Fruit fly (Drosophila melanogaster) whole organism, embryonic: ENCODE results near the gene CG7332.

Experiments
- ATbp ChIP-seq: fragments of 200-800 bp; sonication (Bioruptor generic); optimal IDR thresholded peaks from 2 replicates; lab custom pipeline; 2017; ENCODE audit warnings: missing biosample characterization, mild to moderate bottlenecking, missing genetic modification characterization, missing genetic modification reagents
- Asciz ChIP-seq: fragments of 200-800 bp; sonication (Bioruptor generic); optimal IDR thresholded peaks from 2 replicates; lab custom pipeline; 2017; ENCODE audit warnings: missing biosample characterization, mild to moderate bottlenecking, missing genetic modification characterization, missing genetic modification reagents
- Atf3 ChIP-seq: fragments of 200-800 bp; sonication (Bioruptor generic); optimal IDR thresholded peaks from 3 replicates; lab custom pipeline; 2016; ENCODE audit warnings: missing biosample characterization, missing genetic modification characterization
- BtbVII ChIP-seq: fragments of 200-800 bp; sonication (Bioruptor generic); optimal IDR thresholded peaks from 3 replicates; lab custom pipeline; 2017; ENCODE audit warnings: missing biosample characterization, mild to moderate bottlenecking, missing genetic modification characterization
- CG10959 ChIP-seq: fragments of 200-800 bp; sonication (Bioruptor generic); IDR thresholded peaks from 2 replicates; pipeline ENCODE4 v1.3.6; 2022; ENCODE audit warnings: missing biosample characterization, missing genetic modification characterization
- CG11723 ChIP-seq: fragments of 200-800 bp; sonication (Bioruptor generic); optimal IDR thresholded peaks from 2 replicates; lab custom pipeline; 2017; ENCODE audit warnings: missing biosample characterization, mild to moderate bottlenecking, missing genetic modification characterization
- CG12155 ChIP-seq: fragments of 200-800 bp; sonication (Bioruptor generic); optimal IDR thresholded peaks from 3 replicates; lab custom pipeline; 2016; ENCODE audit warnings: missing biosample characterization, missing genetic modification characterization
- CG12391 ChIP-seq: fragments of 200-800 bp; sonication (Bioruptor generic); optimal IDR thresholded peaks from 3 replicates; lab custom pipeline; 2018; ENCODE audit warnings: missing biosample characterization, mild to moderate bottlenecking, missing genetic modification characterization, moderate library complexity
- CG14965 ChIP-seq: fragments of 200-800 bp; sonication (Bioruptor generic); optimal IDR thresholded peaks from 2 replicates; lab custom pipeline; 2016; ENCODE audit warnings: missing biosample characterization, missing genetic modification characterization, borderline replicate concordance
- CG17328 ChIP-seq: fragments of 200-800 bp; sonication (Bioruptor generic); IDR thresholded peaks from 2 replicates; pipeline ENCODE4 v1.3.6; 2022; ENCODE audit warnings: missing biosample characterization, missing genetic modification characterization
- CG18262 ChIP-seq: fragments of 200-800 bp; optimal IDR thresholded peaks from 3 replicates; lab custom pipeline; 2019; ENCODE audit warnings: missing biosample characterization, mild to moderate bottlenecking, missing genetic modification characterization, moderate library complexity
- CG31365 ChIP-seq: fragments of 200-800 bp; sonication (Bioruptor generic); optimal IDR thresholded peaks from 2 replicates; lab custom pipeline; 2018; ENCODE audit warnings: missing biosample characterization, mild to moderate bottlenecking, missing genetic modification characterization
- CG4360 ChIP-seq: fragments of 200-800 bp; sonication (Bioruptor generic); IDR thresholded peaks from 2 replicates; pipeline ENCODE4 v1.3.6; 2022; ENCODE audit warnings: missing biosample characterization, missing genetic modification characterization
- CG6813 ChIP-seq: fragments of 200-800 bp; sonication (Bioruptor generic); optimal IDR thresholded peaks from 2 replicates; lab custom pipeline; 2017; ENCODE audit warnings: missing biosample characterization, missing genetic modification characterization, mild to moderate bottlenecking, moderate library complexity, missing genetic modification reagents
- CG6854 ChIP-seq: fragments of 200-800 bp; sonication (Bioruptor generic); optimal IDR thresholded peaks from 3 replicates; lab custom pipeline; 2017; ENCODE audit warnings: missing biosample characterization, mild to moderate bottlenecking, missing genetic modification characterization
- Chrac-16 ChIP-seq: fragments of 200-800 bp; sonication (Bioruptor generic); optimal IDR thresholded peaks from 3 replicates; lab custom pipeline; 2016; ENCODE audit warnings: missing biosample characterization, missing genetic modification characterization
- Dp ChIP-seq: fragments of 200-800 bp; sonication (Bioruptor generic); optimal IDR thresholded peaks from 2 replicates; lab custom pipeline; 2018; ENCODE audit warnings: missing biosample characterization, mild to moderate bottlenecking, missing genetic modification characterization, moderate library complexity
- ERR ChIP-seq: fragments of 200-800 bp; sonication (Bioruptor generic); optimal IDR thresholded peaks from 2 replicates; lab custom pipeline; 2016; ENCODE audit warnings: missing biosample characterization, missing genetic modification characterization
- Eip74EF ChIP-seq, 2 experiments: fragments of 200-800 bp in 1 of 2; fragments of >200 bp in 1 of 2; sonication (Bioruptor generic) in 1 of 2; optimal IDR thresholded peaks; 2 replicates each; lab custom pipeline; 2017 to 2019; ENCODE audit warnings: missing biosample characterization in 2 of 2, missing genetic modification characterization in 2 of 2, mild to moderate bottlenecking in 1 of 2, moderate library complexity in 1 of 2
- H15 ChIP-seq: fragments of 200-800 bp; sonication (Bioruptor generic); IDR thresholded peaks from 3 replicates; pipeline ENCODE4 v1.3.6; 2022; ENCODE audit warnings: missing biosample characterization, missing genetic modification characterization
- HLH54F ChIP-seq: fragments of 200-800 bp; sonication (Bioruptor generic); optimal IDR thresholded peaks from 3 replicates; lab custom pipeline; 2016; ENCODE audit warnings: missing biosample characterization, missing genetic modification characterization
- HmgZ ChIP-seq: fragments of 200-800 bp; sonication (Bioruptor generic); optimal IDR thresholded peaks from 2 replicates; lab custom pipeline; 2018; ENCODE audit warnings: missing biosample characterization, mild to moderate bottlenecking, missing genetic modification characterization
- Lpt ChIP-seq: fragments of >200 bp; optimal IDR thresholded peaks from 2 replicates; lab custom pipeline; 2018; ENCODE audit warnings: missing biosample characterization, missing genetic modification characterization
- MBD-R2 ChIP-seq: fragments of 200-800 bp; sonication (Bioruptor generic); IDR thresholded peaks from 2 replicates; pipeline ENCODE4 v1.3.6; 2022; ENCODE audit warnings: missing biosample characterization, missing genetic modification characterization
- MTF-1 ChIP-seq: fragments of 200-800 bp; sonication (Bioruptor generic); optimal IDR thresholded peaks from 2 replicates; lab custom pipeline; 2018; ENCODE audit warnings: missing biosample characterization, mild to moderate bottlenecking, missing genetic modification characterization, borderline replicate concordance
- Max ChIP-seq: fragments of 200-800 bp; sonication (Bioruptor generic); optimal IDR thresholded peaks from 2 replicates; lab custom pipeline; 2016; ENCODE audit warnings: missing biosample characterization, mild to moderate bottlenecking, missing genetic modification characterization
- Neu2 ChIP-seq: fragments of 200-800 bp; sonication (Bioruptor generic); optimal IDR thresholded peaks from 3 replicates; lab custom pipeline; 2016; ENCODE audit warnings: missing biosample characterization, missing genetic modification characterization, borderline replicate concordance
- Stat92E ChIP-seq, 3 experiments: fragments of >200 bp in 2 of 3; fragments of 200-800 bp in 1 of 3; sonication (Bioruptor generic) in 1 of 3; optimal IDR thresholded peaks; 2 replicates each; lab custom pipeline; 2017 to 2019; ENCODE audit warnings: missing biosample characterization in 3 of 3, missing genetic modification characterization in 3 of 3, mild to moderate bottlenecking in 1 of 3, moderate library complexity in 1 of 3
- Trl ChIP-seq, 3 experiments: fragments of >200 bp in 2 of 3; fragments of 200-800 bp in 1 of 3; sonication (Bioruptor generic) in 1 of 3; optimal IDR thresholded peaks; 2 replicates in 1 of 3; 3 replicates in 2 of 3; lab custom pipeline; 2016 to 2017; ENCODE audit warnings: missing biosample characterization in 1 of 3, missing genetic modification characterization in 1 of 3
- bigmax ChIP-seq: fragments of 200-800 bp; sonication (Bioruptor generic); optimal IDR thresholded peaks from 2 replicates; lab custom pipeline; 2018; ENCODE audit warnings: missing biosample characterization, mild to moderate bottlenecking, missing genetic modification characterization
- cato ChIP-seq: fragments of 200-800 bp; sonication (Bioruptor generic); optimal IDR thresholded peaks from 2 replicates; lab custom pipeline; 2016; ENCODE audit warnings: missing biosample characterization, missing genetic modification characterization, borderline replicate concordance
- chm ChIP-seq: fragments of 200-800 bp; sonication (Bioruptor generic); IDR thresholded peaks from 2 replicates; pipeline ENCODE4 v1.3.6; 2022; ENCODE audit warnings: missing biosample characterization, missing genetic modification characterization
- ci ChIP-seq: fragments of 200-800 bp; sonication (Bioruptor generic); IDR thresholded peaks from 3 replicates; pipeline ENCODE4 v1.3.6; 2022; ENCODE audit warnings: missing biosample characterization, missing genetic modification characterization
- corto ChIP-seq: fragments of 200-800 bp; sonication (Bioruptor generic); optimal IDR thresholded peaks from 2 replicates; lab custom pipeline; 2016; ENCODE audit warnings: missing biosample characterization, mild to moderate bottlenecking, missing genetic modification characterization, moderate library complexity
- crol ChIP-seq: fragments of 200-800 bp; sonication (Bioruptor generic); IDR thresholded peaks from 2 replicates; pipeline ENCODE4 v1.3.6; 2022; ENCODE audit warnings: missing biosample characterization, missing genetic modification characterization
- dati ChIP-seq: fragments of 200-800 bp; sonication (Bioruptor generic); IDR thresholded peaks from 2 replicates; pipeline ENCODE4 v1.3.6; 2022; ENCODE audit warnings: missing biosample characterization, missing genetic modification characterization
- ems ChIP-seq: fragments of 200-800 bp; sonication (Bioruptor generic); optimal IDR thresholded peaks from 3 replicates; lab custom pipeline; 2016; ENCODE audit warnings: missing biosample characterization, missing genetic modification characterization
- eve ChIP-seq, 2 experiments: fragments of >200 bp; optimal IDR thresholded peaks; 2 replicates each; lab custom pipeline; 2017; ENCODE audit warnings: missing biosample characterization in 2 of 2, missing genetic modification characterization in 2 of 2
- gsb-n ChIP-seq: fragments of 200-800 bp; sonication (Bioruptor generic); optimal IDR thresholded peaks from 3 replicates; lab custom pipeline; 2018; ENCODE audit warnings: missing biosample characterization, mild to moderate bottlenecking, missing genetic modification characterization
- h ChIP-seq: fragments of >200 bp; optimal IDR thresholded peaks from 2 replicates; lab custom pipeline; 2017
- ham ChIP-seq: fragments of 200-800 bp; sonication (Bioruptor generic); IDR thresholded peaks from 2 replicates; pipeline ENCODE4 v1.3.6; 2022; ENCODE audit warnings: missing biosample characterization, missing genetic modification characterization
- hkb ChIP-seq, 2 experiments: fragments of 200-800 bp in 1 of 2; fragments of >200 bp in 1 of 2; sonication (Bioruptor generic) in 1 of 2; IDR thresholded peaks in 1 of 2; optimal IDR thresholded peaks in 1 of 2; 2 replicates each; pipeline versions ENCODE4 v1.3.6 to Lab custom; 2017 to 2022; ENCODE audit warnings: missing biosample characterization in 1 of 2, missing genetic modification characterization in 1 of 2
- ken ChIP-seq: fragments of 200-800 bp; sonication (Bioruptor generic); IDR thresholded peaks from 3 replicates; pipeline ENCODE4 v1.3.6; 2022; ENCODE audit warnings: missing biosample characterization, missing genetic modification characterization
- nmo ChIP-seq: fragments of 200-800 bp; sonication (Bioruptor generic); optimal IDR thresholded peaks from 2 replicates; lab custom pipeline; 2018; ENCODE audit warnings: missing biosample characterization, mild to moderate bottlenecking, missing genetic modification characterization, moderate library complexity
- odd ChIP-seq: fragments of 200-800 bp; sonication (Bioruptor generic); optimal IDR thresholded peaks from 2 replicates; lab custom pipeline; 2017; ENCODE audit warnings: missing biosample characterization, mild to moderate bottlenecking, missing genetic modification characterization
- otp ChIP-seq: fragments of 200-800 bp; sonication (Bioruptor generic); IDR thresholded peaks from 3 replicates; pipeline ENCODE4, ENCODE4 v1.3.6; 2022; ENCODE audit warnings: missing biosample characterization, missing genetic modification characterization
- pum ChIP-seq: fragments of 200-800 bp; sonication (Bioruptor generic); optimal IDR thresholded peaks from 2 replicates; lab custom pipeline; 2016; ENCODE audit warnings: missing biosample characterization, missing genetic modification characterization
- slbo ChIP-seq: fragments of 200-800 bp; sonication (Bioruptor generic); IDR thresholded peaks from 2 replicates; pipeline ENCODE4 v1.3.6; 2022; ENCODE audit warnings: missing biosample characterization, missing genetic modification characterization
- sug ChIP-seq: fragments of 200-800 bp; optimal IDR thresholded peaks from 2 replicates; lab custom pipeline; 2019; ENCODE audit warnings: missing biosample characterization, mild to moderate bottlenecking, missing genetic modification characterization, moderate library complexity

CG7332 gene

dm6 chrX:18920642-18921355 is 36.5 kb downstream of the CG7332 start (continued):
- TF ChIP-seq Chrac-16 (GFP tag; lab: Kevin White, UChicago) (no peak), eve (GFP tag; optimal IDR thresholded peaks at IDR 0.05; lab: Kevin White, UChicago) (peak in 1 of 2 experiments; percentile 78), Eip74EF (GFP tag; optimal IDR thresholded peaks at IDR 0.05; lab: Kevin White, UChicago) (peak in 1 of 2 experiments; percentile 32), Lpt (GFP tag; lab: Kevin White, UChicago) (no peak), bigmax (no peak), CG6854 (GFP tag; lab: Kevin White, UChicago) (no peak), CG10959 (0 out of 2 replicates have a peak, but pooled peaks have one; percentile 19), Trl (optimal IDR thresholded peaks at IDR 0.05; lab: Kevin White, UChicago) (no peak), Trl (GFP tag; optimal IDR thresholded peaks at IDR 0.05; lab: Kevin White, UChicago) (no peak), ci (GFP tag; lab: Robert Waterston, UW) (peak; percentile 61; the same call in 2 of the 3 replicates), Neu2 (GFP tag; lab: Kevin White, UChicago) (no peak), CG17328 (GFP tag; lab: Robert Waterston, UW) (no peak; the same call in 1 of the 2 replicates), gsb-n (tag; lab: Kevin White, UChicago) (peak; percentile 27), CG11723 (peak; percentile 8), dati (GFP tag; lab: Robert Waterston, UW) (no peak), Stat92E (GFP tag; optimal IDR thresholded peaks at IDR 0.05; lab: Kevin White, UChicago) (no peak), cato (GFP tag; lab: Kevin White, UChicago) (peak; percentile 10), CG6813 (GFP tag; lab: Kevin White, UChicago) (peak; percentile 36), BtbVII (GFP tag; lab: Kevin White, UChicago) (no peak), hkb (optimal IDR thresholded peaks at IDR 0.05; lab: Kevin White, UChicago) (no peak), hkb (GFP tag; IDR thresholded peaks at IDR 0.05; lab: Robert Waterston, UW) (peak; percentile 62), ERR (no peak), CG31365 (tag; lab: Kevin White, UChicago) (no peak), slbo (GFP tag; lab: Robert Waterston, UW) (no peak), H15 (no peak), chm (GFP tag; lab: Robert Waterston, UW) (no peak), CG12391 (tag; lab: Kevin White, UChicago) (peak; percentile 60), ham (no peak), ken (GFP tag; lab: Robert Waterston, UW) (no peak), sug (tag; lab: Kevin White, UChicago) (no peak), Dp (GFP tag; lab: Kevin White, UChicago) (no peak), Atf3 (GFP tag; lab: Kevin White, UChicago) (peak; percentile 6), CG14965 (no peak), MBD-R2 (no peak), nmo (GFP tag; lab: Kevin White, UChicago) (peak; percentile 74), Max (GFP tag; lab: Kevin White, UChicago) (no peak), HmgZ (no peak), odd (GFP tag; lab: Kevin White, UChicago) (no peak), MTF-1 (GFP tag; lab: Kevin White, UChicago) (no peak), corto (GFP tag; lab: Kevin White, UChicago) (no peak), CG12155 (GFP tag; lab: Kevin White, UChicago) (peak; percentile 8), CG4360 (GFP tag; lab: Robert Waterston, UW) (no peak), h (lab: Kevin White, UChicago) (no peak), HLH54F (no peak), ems (GFP tag; lab: Kevin White, UChicago) (peak; percentile 10), crol (GFP tag; lab: Robert Waterston, UW) (peak; percentile 66), pum (GFP tag; lab: Kevin White, UChicago) (peak; percentile 18), Asciz (GFP tag; lab: Kevin White, UChicago) (peak; percentile 17), ATbp (GFP tag; lab: Kevin White, UChicago) (peak; percentile 60), otp (GFP tag; lab: Robert Waterston, UW) (no peak), CG18262 (tag; lab: Kevin White, UChicago) (peak; percentile 75)
